Fruit fly (Drosophila melanogaster): ENCODE data around the gene Hml.

Hml gene

dm6 chr3L:13845292-13845691 lies 562 bp upstream of the Hml start (continued):
- TF ChIP-seq CG31365 (tag; optimal IDR thresholded peaks at IDR 0.05) (peak; percentile 98), CG11093 (GFP tag; IDR thresholded peaks at IDR 0.05) (peak; percentile 46; the same call in 2 of the 3 replicates), CG10959 (GFP tag; IDR thresholded peaks at IDR 0.05) (peak; percentile 50), zfh1 (GFP tag; IDR thresholded peaks at IDR 0.05) (peak; percentile 5; the same call in 1 of the 3 replicates), crc (GFP tag; optimal IDR thresholded peaks at IDR 0.05) (no peak), CG6654 (GFP tag; optimal IDR thresholded peaks at IDR 0.05) (no peak), odd (GFP tag; optimal IDR thresholded peaks at IDR 0.05) (no peak), NFAT (GFP tag; IDR thresholded peaks at IDR 0.05) (peak; percentile 53; the same call in 1 of the 2 replicates), CrebB (tag; optimal IDR thresholded peaks at IDR 0.05) (no peak), lmd (GFP tag; IDR thresholded peaks at IDR 0.05) (peak; percentile 50; the same call in 1 of the 2 replicates), repo (GFP tag; optimal IDR thresholded peaks at IDR 0.05) (peak; percentile 16), Xbp1 (GFP tag; optimal IDR thresholded peaks at IDR 0.05) (peak; percentile 48), CG15514 (GFP tag; optimal IDR thresholded peaks at IDR 0.05) (peak; percentile 60), pho (GFP tag; optimal IDR thresholded peaks at IDR 0.05) (no peak), ssp (GFP tag; IDR thresholded peaks at IDR 0.05) (peak; percentile 40; the same call in 1 of the 2 replicates), h (optimal IDR thresholded peaks at IDR 0.05) (no peak), CoRest (tag; optimal IDR thresholded peaks at IDR 0.05) (peak; percentile 47), Fer3 (tag; optimal IDR thresholded peaks at IDR 0.05) (no peak), ham (GFP tag; IDR thresholded peaks at IDR 0.05) (no peak), mam (GFP tag; optimal IDR thresholded peaks at IDR 0.05) (peak; percentile 12), H15 (GFP tag; IDR thresholded peaks at IDR 0.05) (no peak), psq (GFP tag; optimal IDR thresholded peaks at IDR 0.05) (no peak), CG9817 (tag; optimal IDR thresholded peaks at IDR 0.05) (peak; percentile 42), PHDP (tag; optimal IDR thresholded peaks at IDR 0.05) (no peak), HLH54F (GFP tag; optimal IDR thresholded peaks at IDR 0.05) (no peak), HLH3B (GFP tag; IDR thresholded peaks at IDR 0.05) (no peak), vvl (GFP tag; IDR thresholded peaks at IDR 0.05) (peak; percentile 21; the same call in 1 of the 2 replicates), amos (GFP tag; IDR thresholded peaks at IDR 0.05; ENCODE audit: partially characterized antibody) (peak; percentile 51), CG17186 (GFP tag; optimal IDR thresholded peaks at IDR 0.05) (no peak), CG16815 (GFP tag; optimal IDR thresholded peaks at IDR 0.05) (no peak), lola (GFP tag; optimal IDR thresholded peaks at IDR 0.05) (no peak), ftz-f1 (GFP tag; optimal IDR thresholded peaks at IDR 0.05) (no peak), dan (GFP tag; IDR thresholded peaks at IDR 0.05) (no peak), Six4 (GFP tag; optimal IDR thresholded peaks at IDR 0.05) (no peak), Optix (GFP tag; IDR thresholded peaks at IDR 0.05) (no peak), schlank (tag; optimal IDR thresholded peaks at IDR 0.05) (no peak), row (GFP tag; IDR thresholded peaks at IDR 0.05) (no peak), Mrtf (GFP tag; IDR thresholded peaks at IDR 0.05) (peak; percentile 70; the same call in 2 of the 3 replicates), CG9876 (GFP tag; optimal IDR thresholded peaks at IDR 0.05) (peak; percentile 15), pan (optimal IDR thresholded peaks at IDR 0.05) (no peak), pan (GFP tag; optimal IDR thresholded peaks at IDR 0.05 in 1 of 2, IDR thresholded peaks at IDR 0.05 in 1 of 2) (peak in 1 of 2 experiments; percentile 38), CG11456 (GFP tag; IDR thresholded peaks at IDR 0.05) (peak; percentile 87), oc (tag; optimal IDR thresholded peaks at IDR 0.05) (no peak), CG8944 (GFP tag; optimal IDR thresholded peaks at IDR 0.05) (peak; percentile 20), ATbp (GFP tag; optimal IDR thresholded peaks at IDR 0.05) (no peak), CG14710 (tag; optimal IDR thresholded peaks at IDR 0.05) (no peak), Eip74EF (GFP tag; optimal IDR thresholded peaks at IDR 0.05) (no peak), Taf1 (GFP tag; IDR thresholded peaks at IDR 0.05) (no peak), Dp (GFP tag; optimal IDR thresholded peaks at IDR 0.05) (no peak), CTCF (GFP tag; optimal IDR thresholded peaks at IDR 0.05) (peak; percentile 96), Bteb2 (GFP tag; optimal IDR thresholded peaks at IDR 0.05) (no peak), Ravus (GFP tag; IDR thresholded peaks at IDR 0.05) (no peak), dpn (GFP tag; optimal IDR thresholded peaks at IDR 0.05) (peak in 1 of 2 experiments; percentile 49)
